Worm (Caenorhabditis elegans): ENCODE data around the gene F37C12.14.

Gene F37C12.14

DNA sequence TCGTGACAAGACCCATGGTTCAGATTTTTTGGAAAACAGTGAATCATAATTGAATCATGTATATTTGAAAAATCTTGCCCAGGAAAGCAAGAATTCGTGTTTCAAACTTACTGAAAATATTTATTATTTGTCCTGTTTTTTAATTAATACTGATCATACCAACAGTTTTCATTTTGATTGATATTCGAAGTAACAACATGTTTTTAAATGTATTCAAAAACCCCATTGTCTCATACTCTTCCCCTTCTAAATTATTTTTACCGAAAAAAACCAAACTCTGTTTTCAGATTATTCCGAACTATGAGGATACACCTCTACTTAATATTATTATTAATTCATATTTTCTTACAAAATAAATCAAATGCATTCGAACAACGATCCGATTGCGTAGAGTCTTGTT is 30.9 kb upstream of the F37C12.14 start, which contains the start of gene R151.1:
TSS of gene R151.1 (plus strand) at position 301 of the 400 bp plus-strand sequence.
- no peak for TF ChIP-seq pros-1 (tag; optimal IDR thresholded peaks at IDR 0.05)

DNA sequence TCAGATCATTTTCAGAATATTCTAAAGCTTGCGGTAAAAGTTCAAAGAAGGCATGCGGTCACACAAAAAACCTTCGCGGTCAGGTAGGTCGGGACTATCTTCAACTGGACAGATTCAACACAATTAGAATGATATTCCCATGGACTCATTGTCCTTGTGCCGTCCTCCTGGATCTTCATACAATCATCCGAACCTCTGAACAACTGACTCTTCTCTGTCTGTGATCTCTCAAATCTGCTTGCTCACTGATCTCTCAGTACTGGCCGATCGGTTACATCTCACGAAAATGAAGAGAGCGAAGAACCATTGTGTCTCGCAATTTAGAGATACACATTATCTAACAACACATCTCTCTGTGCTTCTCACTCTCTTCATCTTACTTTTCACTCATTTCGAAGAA is 30.2 kb upstream of the F37C12.14 start:
- peak; percentile 23 for TF ChIP-seq rnt-1 (tag; optimal IDR thresholded peaks at IDR 0.05)
- no peak for TF ChIP-seq hlh-8 (tag; optimal IDR thresholded peaks at IDR 0.05)

- no peak for TF ChIP-seq ceh-30 (tag; optimal IDR thresholded peaks at IDR 0.05)
- TF ChIP-seq madf-2 (tag; optimal IDR thresholded peaks at IDR 0.05), result no peak
- no peak for TF ChIP-seq ahr-1 (tag; optimal IDR thresholded peaks at IDR 0.05)
- no peak for TF ChIP-seq nfya-1 (tag; optimal IDR thresholded peaks at IDR 0.05)
- no peak for TF ChIP-seq unc-55 (GFP tag; optimal IDR thresholded peaks at IDR 0.05)
- no peak for TF ChIP-seq nhr-232 (tag; optimal IDR thresholded peaks at IDR 0.05)
- no peak for TF ChIP-seq lim-6 (tag; optimal IDR thresholded peaks at IDR 0.05)
- TF ChIP-seq ceh-22 (tag; optimal IDR thresholded peaks at IDR 0.05), result no peak
These were observed 26.7 kb upstream of the F37C12.14 start for ce11 chrIII:7212028-7212427.

- TF ChIP-seq ceh-19 (GFP tag; optimal IDR thresholded peaks at IDR 0.05) (no peak), unc-3 (GFP tag; conservative IDR thresholded peaks at IDR 0.05) (no peak), unc-3 (tag; optimal IDR thresholded peaks at IDR 0.05) (no peak)
These were observed 25.1 kb upstream of the F37C12.14 start for ce11 chrIII:7210486-7210885.

ce11 chrIII:7209721-7210120 is 24.3 kb upstream of the F37C12.14 start, which contains the start of gene R151.2:
R151.2 (plus strand) TSS chrIII:7209967.
- TF ChIP-seq ceh-48 (tag; optimal IDR thresholded peaks at IDR 0.05), result no peak
- TF ChIP-seq lim-6 (tag; optimal IDR thresholded peaks at IDR 0.05), result no peak
- no peak for TF ChIP-seq nhr-232 (tag; optimal IDR thresholded peaks at IDR 0.05)
- TF ChIP-seq npax-4 (tag; optimal IDR thresholded peaks at IDR 0.05), result no peak
- TF ChIP-seq K09A11.1 (tag; optimal IDR thresholded peaks at IDR 0.05; ENCODE audit: insufficient read depth), result no peak
- no peak for TF ChIP-seq F13H6.1 (tag; optimal IDR thresholded peaks at IDR 0.05)

DNA sequence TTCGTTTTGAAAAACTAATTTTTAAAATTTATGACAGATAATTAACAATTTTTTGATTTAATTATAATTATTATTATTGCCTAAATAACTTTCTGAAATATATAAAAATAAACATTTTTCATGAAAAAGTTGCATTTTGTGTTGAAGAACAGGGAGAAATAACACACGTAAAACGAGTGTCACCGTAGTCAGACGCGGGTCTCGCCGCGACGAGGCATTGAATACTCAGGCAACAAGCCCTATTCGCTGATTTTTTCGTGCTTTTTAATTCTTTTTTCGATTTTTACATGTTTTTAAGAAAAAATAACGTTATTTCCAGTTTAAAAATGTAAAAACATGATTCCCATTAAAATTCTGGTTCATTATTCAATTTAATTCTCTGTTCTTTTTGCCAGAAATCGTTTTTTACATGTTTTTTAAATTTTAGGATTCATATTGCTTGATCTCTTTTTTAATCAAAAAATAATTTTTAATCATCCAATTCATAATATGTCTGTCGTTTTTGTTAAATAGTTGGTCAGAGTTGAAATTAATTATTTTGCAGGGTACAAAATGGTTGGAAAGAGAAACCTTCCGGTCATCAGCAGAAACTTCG is 22.6 kb upstream of the F37C12.14 start, which contains the start of gene rpl-6:
TSS of gene rpl-6 (plus strand) at position 545 of the 595 bp plus-strand sequence.
- TF ChIP-seq nhr-11 (tag; optimal IDR thresholded peaks at IDR 0.05) (no peak), hlh-15 (tag; optimal IDR thresholded peaks at IDR 0.05) (no peak), unc-86 (tag; optimal IDR thresholded peaks at IDR 0.05) (no peak), elt-2 (tag; optimal IDR thresholded peaks at IDR 0.05) (peak; percentile 42), ceh-34 (tag; optimal IDR thresholded peaks at IDR 0.05) (peak; percentile 1), ahr-1 (tag; optimal IDR thresholded peaks at IDR 0.05) (no peak), nfya-1 (tag; optimal IDR thresholded peaks at IDR 0.05) (peak; percentile 93), odd-2 (tag; optimal IDR thresholded peaks at IDR 0.05) (no peak), pax-1 (tag; optimal IDR thresholded peaks at IDR 0.05) (peak; percentile 57), pha-2 (tag; optimal IDR thresholded peaks at IDR 0.05) (peak; percentile 4), ceh-31 (tag; optimal IDR thresholded peaks at IDR 0.05) (peak; percentile 34), unc-42 (tag; optimal IDR thresholded peaks at IDR 0.05) (peak; percentile 12), tbx-2 (tag; optimal IDR thresholded peaks at IDR 0.05) (peak; percentile 23), C08G9.2 (tag; optimal IDR thresholded peaks at IDR 0.05) (no peak)

DNA sequence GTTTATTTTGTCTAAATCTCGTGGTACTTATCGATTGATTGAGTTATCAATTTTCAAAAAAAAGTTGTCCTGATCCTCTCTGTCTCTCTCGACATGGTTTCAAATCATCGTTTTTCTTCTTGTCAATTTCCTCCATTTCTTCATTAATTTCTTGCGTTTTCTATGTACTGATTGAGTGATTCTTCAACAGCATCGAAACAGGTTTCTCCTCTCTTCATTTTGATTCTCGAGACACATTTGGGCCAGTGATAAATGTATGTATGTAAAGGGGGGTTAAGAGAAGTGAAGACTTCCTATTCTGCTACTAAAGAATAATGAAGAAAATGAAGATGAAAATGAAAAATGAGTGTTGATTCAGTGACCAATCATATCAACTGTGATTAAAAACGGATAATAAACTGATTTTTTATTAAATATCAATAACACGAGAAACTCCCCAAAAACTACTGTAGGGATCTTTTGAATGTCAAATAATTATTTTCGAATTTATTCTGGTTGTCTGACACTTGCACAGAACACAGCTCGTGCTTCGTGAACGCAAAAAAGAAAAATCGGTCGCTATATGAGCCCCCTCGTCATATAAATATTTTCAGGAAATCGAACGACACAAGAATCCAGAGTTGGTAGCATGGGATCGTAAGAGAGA is 17.9 kb upstream of the F37C12.14 start:
- TF ChIP-seq ttx-3 (tag; optimal IDR thresholded peaks at IDR 0.05), result no peak
- no peak for TF ChIP-seq eyg-1 (tag; optimal IDR thresholded peaks at IDR 0.05)
- TF ChIP-seq che-1 (tag; optimal IDR thresholded peaks at IDR 0.05), result no peak
- TF ChIP-seq nhr-11 (tag; optimal IDR thresholded peaks at IDR 0.05), result no peak
- TF ChIP-seq ceh-45 (GFP tag; IDR thresholded peaks at IDR 0.05), result no peak
- no peak for TF ChIP-seq nhr-232 (tag; optimal IDR thresholded peaks at IDR 0.05)
- no peak for TF ChIP-seq lim-6 (tag; optimal IDR thresholded peaks at IDR 0.05)
- no peak for TF ChIP-seq dve-1 (tag; optimal IDR thresholded peaks at IDR 0.05)
- no peak for TF ChIP-seq dmd-4 (tag; optimal IDR thresholded peaks at IDR 0.05; ENCODE audit: borderline replicate concordance)
- no peak for TF ChIP-seq fax-1 (tag; optimal IDR thresholded peaks at IDR 0.05)
- TF ChIP-seq ceh-22 (tag; optimal IDR thresholded peaks at IDR 0.05), result no peak
- no peak for TF ChIP-seq unc-55 (GFP tag; optimal IDR thresholded peaks at IDR 0.05)
- TF ChIP-seq odd-2 (tag; optimal IDR thresholded peaks at IDR 0.05), result no peak
- no peak for TF ChIP-seq K09A11.1 (tag; optimal IDR thresholded peaks at IDR 0.05; ENCODE audit: insufficient read depth)

Data from whole organism, late embryonic.